Fruit fly (Drosophila melanogaster): ENCODE data around the gene Femcoat.

DNA sequence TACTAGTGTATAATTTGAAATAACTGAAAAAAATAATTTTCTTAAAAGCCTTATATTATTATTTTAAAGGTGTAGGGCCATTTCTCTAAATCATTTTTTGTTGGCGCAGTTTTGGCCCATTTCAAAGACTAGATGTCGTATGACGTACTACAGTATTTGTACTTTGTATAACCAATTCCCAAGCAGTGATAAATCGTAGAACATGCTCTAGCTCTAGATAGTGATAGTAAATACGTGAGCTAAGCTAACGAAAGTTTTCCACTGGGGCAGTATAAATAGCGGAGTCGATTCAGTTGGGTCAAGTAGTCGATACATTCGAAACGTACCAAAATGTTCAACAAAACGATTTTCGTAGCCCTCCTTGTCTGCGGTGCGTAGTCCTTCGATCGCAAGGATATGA, 4.4 kb upstream of the Femcoat start, which contains the start of gene CG43134:
- TF ChIP-seq CG7271 (tag; optimal IDR thresholded peaks at IDR 0.05) (no peak), CG10274 (GFP tag; optimal IDR thresholded peaks at IDR 0.05) (no peak), CG6689 (GFP tag; IDR thresholded peaks at IDR 0.05) (no peak), CG12155 (GFP tag; optimal IDR thresholded peaks at IDR 0.05) (no peak), Hr51 (GFP tag; optimal IDR thresholded peaks at IDR 0.05) (no peak), HLHmδ (GFP tag; optimal IDR thresholded peaks at IDR 0.05) (no peak), Dll (GFP tag; IDR thresholded peaks at IDR 0.05; ENCODE audit: partially characterized antibody) (no peak), CG1024 (GFP tag; IDR thresholded peaks at IDR 0.05) (no peak), CG13775 (GFP tag; optimal IDR thresholded peaks at IDR 0.05) (no peak), CG14965 (GFP tag; optimal IDR thresholded peaks at IDR 0.05; ENCODE audit: borderline replicate concordance) (no peak), CG12219 (GFP tag; optimal IDR thresholded peaks at IDR 0.05) (no peak), CG12071 (GFP tag; optimal IDR thresholded peaks at IDR 0.05) (no peak), lmd (GFP tag; IDR thresholded peaks at IDR 0.05) (no peak)
